Fruit fly (Drosophila melanogaster) Kc167 (cell line): Measurements from ENCODE around the gene CG45413.

Experiments used
- Myc ChIP-seq: fragments of >200 bp; optimal IDR thresholded peaks from 2 replicates; lab custom pipeline; 2017; ENCODE audit warnings: missing external identifiers
- Sin3A ChIP-seq: fragments of >200 bp; optimal IDR thresholded peaks from 2 replicates; lab custom pipeline; 2018; ENCODE audit warnings: missing external identifiers
- h ChIP-seq: fragments of >200 bp; optimal IDR thresholded peaks from 3 replicates; lab custom pipeline; 2018; ENCODE audit warnings: missing external identifiers
- ttk ChIP-seq: sonication (Bioruptor generic); optimal IDR thresholded peaks from 2 replicates; lab custom pipeline; 2017; ENCODE audit warnings: missing external identifiers

DNA sequence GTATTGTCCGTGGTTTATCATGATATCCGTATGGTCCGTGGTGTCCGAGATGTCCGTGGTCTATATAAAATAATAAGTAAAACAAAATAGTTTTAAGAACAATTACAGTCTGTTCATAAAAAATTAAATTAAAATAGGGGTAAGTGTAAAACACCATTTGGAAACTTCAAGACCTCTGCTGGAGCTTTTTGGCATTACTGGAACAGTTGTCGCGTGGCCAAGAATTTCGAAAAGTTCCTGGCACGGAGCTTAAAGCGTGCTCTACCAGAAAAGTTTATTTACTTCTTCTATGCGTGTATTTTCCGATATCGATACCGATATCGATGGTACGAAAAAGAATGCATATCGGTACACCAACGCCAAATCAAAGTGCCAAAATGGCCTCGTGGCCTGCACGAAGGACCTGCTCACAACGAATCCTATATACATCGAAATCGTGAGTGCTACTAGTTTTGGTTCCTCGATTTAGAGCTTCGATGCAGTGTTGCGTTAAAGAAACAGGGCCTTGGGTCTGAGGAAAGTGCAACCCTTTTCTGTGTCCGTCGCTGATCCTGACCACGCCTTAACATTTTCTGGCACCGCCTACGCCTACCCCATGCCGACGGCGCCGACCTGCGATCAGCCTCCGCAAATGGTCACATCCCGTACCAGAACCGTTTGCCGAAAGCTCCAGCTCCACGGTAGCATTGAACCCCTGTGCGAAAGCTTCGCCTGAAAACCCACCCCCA, 10.5 kb upstream of the CG45413 start:
- TF ChIP-seq h (no peak), ttk (lab: Kevin White, UChicago) (no peak), Sin3A (lab: Kevin White, UChicago) (no peak), Myc (no peak)
